Fruit fly (Drosophila melanogaster) whole organism, prepupa: ENCODE data around the gene BTBD9.

Experiments used
- Blimp-1 ChIP-seq: fragments of 200-800 bp; sonication (Bioruptor generic); optimal IDR thresholded peaks from 3 replicates; lab custom pipeline; 2017; ENCODE audit warnings: missing biosample characterization, missing genetic modification characterization, mild to moderate bottlenecking, moderate library complexity, missing genetic modification reagents
- Lpt ChIP-seq: fragments of 200-800 bp; sonication (Bioruptor generic); optimal IDR thresholded peaks from 3 replicates; lab custom pipeline; 2016; ENCODE audit warnings: missing biosample characterization, missing genetic modification characterization
- Met ChIP-seq: fragments of 200-800 bp; sonication (Bioruptor generic); optimal IDR thresholded peaks from 3 replicates; lab custom pipeline; 2016; ENCODE audit warnings: missing biosample characterization, missing genetic modification characterization
- Smox ChIP-seq: fragments of 200-800 bp; sonication (Bioruptor generic); optimal IDR thresholded peaks from 3 replicates; lab custom pipeline; 2016; ENCODE audit warnings: missing biosample characterization, missing genetic modification characterization
- cyc ChIP-seq: fragments of 200-800 bp; sonication (Bioruptor generic); optimal IDR thresholded peaks from 3 replicates; lab custom pipeline; 2016; ENCODE audit warnings: missing biosample characterization, missing genetic modification characterization
- dsx ChIP-seq: fragments of 200-800 bp; optimal IDR thresholded peaks from 3 replicates; lab custom pipeline; 2019; ENCODE audit warnings: missing biosample characterization, mild to moderate bottlenecking, missing genetic modification characterization, moderate library complexity; ENCODE audit not compliant: poor library complexity, severe bottlenecking
- salr ChIP-seq, 2 experiments: fragments of 200-800 bp; sonication (Bioruptor generic); optimal IDR thresholded peaks; 3 replicates each; lab custom pipeline; 2016 to 2018; ENCODE audit warnings: missing biosample characterization in 2 of 2, missing genetic modification characterization in 2 of 2, mild to moderate bottlenecking in 1 of 2
- ss ChIP-seq, 2 experiments: fragments of 200-800 bp; sonication (Bioruptor generic); optimal IDR thresholded peaks; 2 replicates in 1 of 2; 3 replicates in 1 of 2; lab custom pipeline; 2017 to 2018; ENCODE audit warnings: mild to moderate bottlenecking in 2 of 2, missing biosample characterization in 2 of 2, missing genetic modification characterization in 2 of 2, moderate library complexity in 1 of 2

DNA sequence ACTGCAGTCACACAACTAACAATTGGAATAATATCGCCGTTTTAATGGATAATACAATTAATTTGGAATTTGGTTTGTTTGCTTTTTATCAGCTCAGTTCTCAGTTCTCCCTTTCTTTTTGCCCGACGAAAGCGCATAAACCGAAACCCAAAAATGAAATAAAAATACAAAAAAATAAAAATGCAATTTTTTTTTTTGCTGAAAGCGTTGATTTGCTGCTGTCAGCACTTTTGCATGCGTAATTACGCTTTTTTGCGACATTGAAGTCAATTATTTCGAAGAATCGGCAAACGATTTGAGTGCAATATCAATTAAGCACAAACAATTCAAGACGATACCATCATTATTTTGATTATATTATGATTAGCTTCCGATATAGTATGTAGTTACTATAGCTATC lies 41.0 kb upstream of the BTBD9 start:
- TF ChIP-seq ss (GFP tag; optimal IDR thresholded peaks at IDR 0.05; lab: Kevin White, UChicago) = no peak
- no peak for TF ChIP-seq salr (GFP tag; optimal IDR thresholded peaks at IDR 0.05; lab: Kevin White, UChicago)
- no peak for TF ChIP-seq dsx
- no peak for TF ChIP-seq Smox (GFP tag; lab: Kevin White, UChicago)
- no peak for TF ChIP-seq Met (GFP tag; lab: Kevin White, UChicago)
- TF ChIP-seq cyc (GFP tag; lab: Kevin White, UChicago) = no peak
- no peak for TF ChIP-seq Blimp-1 (GFP tag; lab: Kevin White, UChicago)
- TF ChIP-seq Lpt (GFP tag; lab: Kevin White, UChicago) = no peak
